Worm (Caenorhabditis elegans): ENCODE measurements around the gene pptr-1.

DNA sequence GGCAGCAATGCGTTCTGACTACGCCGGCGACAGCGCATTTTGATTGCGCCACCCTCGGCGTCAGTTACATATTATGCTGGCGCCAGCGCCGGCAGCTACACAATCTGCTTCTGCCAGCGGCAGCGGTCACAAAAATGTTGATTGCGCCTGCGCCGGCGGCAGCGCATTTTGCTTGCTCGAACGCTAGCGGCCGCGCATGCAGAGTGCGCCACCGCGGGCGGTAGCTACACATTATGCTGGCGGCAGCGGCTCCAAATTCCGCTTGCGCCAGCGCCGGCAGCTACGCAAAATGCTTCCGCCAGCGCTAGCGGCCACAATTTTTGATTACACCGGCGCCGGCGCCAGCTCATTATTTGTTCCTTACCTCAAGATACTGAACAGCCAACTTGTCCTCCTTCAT lies 19.9 kb downstream of the pptr-1 start:
- TF ChIP-seq ama-1 (optimal IDR thresholded peaks at IDR 0.05) (no peak), hmg-4 (GFP tag; optimal IDR thresholded peaks at IDR 0.05) (no peak), flt-1 (GFP tag; IDR thresholded peaks at IDR 0.05) (no peak), tbx-11 (GFP tag; IDR thresholded peaks at IDR 0.05) (no peak), B0310.2 (tag; optimal IDR thresholded peaks at IDR 0.05) (no peak), ceh-36 (tag; optimal IDR thresholded peaks at IDR 0.05) (no peak), hnd-1 (tag; optimal IDR thresholded peaks at IDR 0.05) (no peak), F13C5.2 (tag; optimal IDR thresholded peaks at IDR 0.05) (no peak), ets-7 (tag; optimal IDR thresholded peaks at IDR 0.05) (no peak), sea-1 (GFP tag; conservative IDR thresholded peaks at IDR 0.05) (no peak), scrt-1 (GFP tag; IDR thresholded peaks at IDR 0.05) (no peak)
